Fruit fly (Drosophila melanogaster) whole organism: Measurements from ENCODE around the gene CG14566.

Experiments used
- CG8478 ChIP-seq: fragments of >200 bp; optimal IDR thresholded peaks from 2 replicates; lab custom pipeline; 2018; ENCODE audit warnings: inconsistent platforms
- Dll ChIP-seq: fragments of >200 bp; optimal IDR thresholded peaks from 2 replicates; lab custom pipeline; 2017
- EcR ChIP-seq, 2 experiments: fragments of >200 bp; optimal IDR thresholded peaks; 2 replicates each; lab custom pipeline; 2017; ENCODE audit warnings: missing biosample characterization in 2 of 2, missing genetic modification characterization in 2 of 2, missing genetic modification reagents in 2 of 2
- pan ChIP-seq: fragments of >200 bp; optimal IDR thresholded peaks from 2 replicates; lab custom pipeline; 2017
- psq ChIP-seq: fragments of >200 bp; optimal IDR thresholded peaks from 2 replicates; lab custom pipeline; 2017
- usp ChIP-seq: fragments of >200 bp; optimal IDR thresholded peaks from 2 replicates; lab custom pipeline; 2017; ENCODE audit warnings: missing biosample characterization, missing genetic modification characterization, mixed read lengths

Gene CG14566

dm6 chr3L:21709785-21710591, 30.1 kb downstream of the CG14566 start:
- TF ChIP-seq EcR (GFP tag; optimal IDR thresholded peaks at IDR 0.05; lab: Kevin White, UChicago), result peak in 1 of 2 experiments; percentile 21
- TF ChIP-seq Dll (lab: Kevin White, UChicago), result no peak

- TF ChIP-seq EcR (GFP tag; optimal IDR thresholded peaks at IDR 0.05; lab: Kevin White, UChicago) (no peak), pan (lab: Kevin White, UChicago) (no peak)
These were observed 33.8 kb downstream of the CG14566 start, which contains the start of gene CG32447 for dm6 chr3L:21706144-21706926. CG32447 (minus strand) TSS chr3L:21706365.

dm6 chr3L:21700945-21701344, 39.2 kb downstream of the CG14566 start:
- TF ChIP-seq psq (no peak), pan (lab: Kevin White, UChicago) (no peak), Dll (lab: Kevin White, UChicago) (no peak), EcR (GFP tag; optimal IDR thresholded peaks at IDR 0.05; lab: Kevin White, UChicago) (no peak), CG8478 (lab: Kevin White, UChicago) (no peak), usp (GFP tag; lab: Kevin White, UChicago) (no peak)

dm6 chr3L:21700052-21700451, 40.1 kb downstream of the CG14566 start:
- TF ChIP-seq EcR (GFP tag; optimal IDR thresholded peaks at IDR 0.05; lab: Kevin White, UChicago), result no peak
- no peak for TF ChIP-seq CG8478 (lab: Kevin White, UChicago)
- TF ChIP-seq pan (lab: Kevin White, UChicago), result no peak
- TF ChIP-seq psq, result no peak
- no peak for TF ChIP-seq Dll (lab: Kevin White, UChicago)
- no peak for TF ChIP-seq usp (GFP tag; lab: Kevin White, UChicago)

dm6 chr3L:21694647-21695046, 45.5 kb downstream of the CG14566 start:
- TF ChIP-seq pan (lab: Kevin White, UChicago) (no peak), CG8478 (lab: Kevin White, UChicago) (no peak), psq (no peak), Dll (lab: Kevin White, UChicago) (no peak)
